Worm (Caenorhabditis elegans): ENCODE data around the gene F46H5.7.

DNA sequence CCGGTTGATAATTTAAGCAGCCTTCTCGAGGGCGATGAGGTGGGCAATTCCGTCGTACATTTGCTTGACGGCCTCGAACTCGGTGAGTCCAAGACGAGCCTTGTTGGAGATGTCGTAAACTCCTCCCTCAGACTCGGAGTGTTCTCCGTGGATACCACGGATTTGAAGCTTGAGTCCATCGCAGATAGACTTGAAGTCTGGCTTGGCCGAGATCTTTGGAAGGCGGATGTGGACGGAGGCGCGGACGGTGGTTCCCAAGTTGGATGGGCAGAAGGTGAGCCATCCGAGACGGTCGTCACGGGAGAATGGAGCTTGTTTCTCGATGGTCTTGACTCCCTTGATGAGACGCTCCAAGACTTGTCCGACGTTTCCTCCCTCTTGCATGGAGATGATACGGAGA is 11.9 kb downstream of the F46H5.7 start:
- TF ChIP-seq lin-39 (tag; optimal IDR thresholded peaks at IDR 0.05) (no peak), pha-4 (GFP tag; IDR thresholded peaks at IDR 0.05) (no peak), pha-4 (tag; optimal IDR thresholded peaks at IDR 0.05) (no peak), Y48G9A.11 (GFP tag; IDR thresholded peaks at IDR 0.05) (no peak), unc-62 (GFP tag; optimal IDR thresholded peaks at IDR 0.05 in 1 of 2) (no peak), unc-62 (tag; optimal IDR thresholded peaks at IDR 0.05) (no peak), lin-15B (tag; optimal IDR thresholded peaks at IDR 0.05) (no peak), nhr-11 (tag; optimal IDR thresholded peaks at IDR 0.05) (no peak), mep-1 (tag; optimal IDR thresholded peaks at IDR 0.05) (no peak), gei-8 (GFP tag; optimal IDR thresholded peaks at IDR 0.05) (no peak), lir-3 (tag; optimal IDR thresholded peaks at IDR 0.05) (no peak), dmd-9 (GFP tag; IDR thresholded peaks at IDR 0.05) (no peak), dpl-1 (GFP tag; optimal IDR thresholded peaks at IDR 0.05) (no peak), mdl-1 (tag; optimal IDR thresholded peaks at IDR 0.05) (no peak), ceh-20 (GFP tag; IDR thresholded peaks at IDR 0.05) (0 out of 2 replicates have a peak, but pooled peaks have one; percentile 8)

Data from whole organism, L4 larva.